Worm (Caenorhabditis elegans): ENCODE measurements around the gene T10D4.15.
"Not testable (repeated sequence)": the region's sequence is repeated elsewhere in the genome, so short reads cannot be mapped to it uniquely, and the experiment has no call there.

The T10D4.15 gene

ce11 chrII:3118907-3119382, 27.0 kb upstream of the T10D4.15 start, which contains the start of gene T10D4.6 (continued):
- TF ChIP-seq efl-3 (GFP tag; optimal IDR thresholded peaks at IDR 0.05) (no peak), zag-1 (tag; optimal IDR thresholded peaks at IDR 0.05) (no peak), grh-1 (GFP tag; IDR thresholded peaks at IDR 0.05) (no peak), mab-9 (GFP tag; IDR thresholded peaks at IDR 0.05) (no peak), unc-130 (tag; optimal IDR thresholded peaks at IDR 0.05) (no peak), unc-30 (tag; optimal IDR thresholded peaks at IDR 0.05) (no peak), Y116A8C.19 (tag; optimal IDR thresholded peaks at IDR 0.05; ENCODE audit: borderline replicate concordance) (no peak), ets-5 (GFP tag; IDR thresholded peaks at IDR 0.05) (no peak), mep-1 (tag; optimal IDR thresholded peaks at IDR 0.05) (peak; percentile 34), jun-1 (tag; optimal IDR thresholded peaks at IDR 0.05) (no peak), ztf-4 (tag; optimal IDR thresholded peaks at IDR 0.05) (no peak), vab-15 (tag; optimal IDR thresholded peaks at IDR 0.05) (no peak), fos-1 (tag; optimal IDR thresholded peaks at IDR 0.05) (no peak), nhr-11 (tag; optimal IDR thresholded peaks at IDR 0.05) (no peak), unc-62 (GFP tag; optimal IDR thresholded peaks at IDR 0.05) (no peak), C04F5.9 (tag; optimal IDR thresholded peaks at IDR 0.05) (no peak), fkh-4 (tag; optimal IDR thresholded peaks at IDR 0.05; ENCODE audit: borderline replicate concordance) (no peak), C34B4.2 (tag; optimal IDR thresholded peaks at IDR 0.05) (no peak), fkh-10 (GFP tag; optimal IDR thresholded peaks at IDR 0.05) (no peak), nhr-47 (tag; optimal IDR thresholded peaks at IDR 0.05) (no peak), nhr-20 (tag; optimal IDR thresholded peaks at IDR 0.05) (no peak), fkh-8 (tag; optimal IDR thresholded peaks at IDR 0.05) (no peak)

- TF ChIP-seq snu-23 (GFP tag; optimal IDR thresholded peaks at IDR 0.05) (no peak), ztf-11 (tag; optimal IDR thresholded peaks at IDR 0.05) (no peak), nhr-71 (tag; optimal IDR thresholded peaks at IDR 0.05) (no peak), C34B4.2 (tag; optimal IDR thresholded peaks at IDR 0.05) (no peak), fos-1 (tag; optimal IDR thresholded peaks at IDR 0.05) (no peak), fkh-4 (tag; optimal IDR thresholded peaks at IDR 0.05; ENCODE audit: borderline replicate concordance) (no peak)
Measured at ce11 chrII:3123206-3123605, 22.7 kb upstream of the T10D4.15 start, which contains the start of gene srh-71. TSS of gene srh-71 (plus strand) at chrII:3123506.

DNA sequence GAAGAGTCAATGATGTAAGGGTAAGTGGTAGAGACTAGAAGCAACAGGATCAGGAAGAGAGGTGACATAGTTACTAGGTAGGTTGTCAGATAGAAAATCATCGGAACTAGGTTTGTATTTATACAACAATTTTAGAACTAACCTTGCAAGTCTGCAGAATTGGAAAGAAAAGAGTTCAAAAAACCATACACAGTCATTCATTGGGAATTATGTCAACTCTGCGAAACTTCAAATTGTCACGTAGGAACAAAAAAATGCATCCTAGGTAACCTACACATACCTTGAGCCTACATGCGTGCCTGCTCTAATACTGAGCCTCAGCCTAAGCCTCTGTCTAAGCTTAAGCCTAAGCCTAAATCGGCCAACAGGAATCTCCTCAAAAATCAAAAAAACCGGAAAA, 19.6 kb upstream of the T10D4.15 start, which contains the start of gene ins-19:
Gene ins-19, minus strand, starts transcription at position 101 of the 400 bp plus-strand sequence.
- TF ChIP-seq unc-62 (GFP tag; optimal IDR thresholded peaks at IDR 0.05) (no peak), nhr-77 (tag; optimal IDR thresholded peaks at IDR 0.05) (no peak), pax-3 (tag; optimal IDR thresholded peaks at IDR 0.05) (no peak), egl-13 (tag; optimal IDR thresholded peaks at IDR 0.05) (no peak), Y116A8C.19 (tag; optimal IDR thresholded peaks at IDR 0.05; ENCODE audit: borderline replicate concordance) (no peak), snpc-4 (tag; optimal IDR thresholded peaks at IDR 0.05) (no peak), efl-3 (GFP tag; optimal IDR thresholded peaks at IDR 0.05) (no peak)

ce11 chrII:3126741-3127140, 19.2 kb upstream of the T10D4.15 start, which contains the start of gene ins-31:
TSS of gene ins-31 (plus strand) at chrII:3127041.
- not testable (repeated sequence) for TF ChIP-seq hlh-4, lin-15B, xbp-1 (tag; optimal IDR thresholded peaks at IDR 0.05)

DNA sequence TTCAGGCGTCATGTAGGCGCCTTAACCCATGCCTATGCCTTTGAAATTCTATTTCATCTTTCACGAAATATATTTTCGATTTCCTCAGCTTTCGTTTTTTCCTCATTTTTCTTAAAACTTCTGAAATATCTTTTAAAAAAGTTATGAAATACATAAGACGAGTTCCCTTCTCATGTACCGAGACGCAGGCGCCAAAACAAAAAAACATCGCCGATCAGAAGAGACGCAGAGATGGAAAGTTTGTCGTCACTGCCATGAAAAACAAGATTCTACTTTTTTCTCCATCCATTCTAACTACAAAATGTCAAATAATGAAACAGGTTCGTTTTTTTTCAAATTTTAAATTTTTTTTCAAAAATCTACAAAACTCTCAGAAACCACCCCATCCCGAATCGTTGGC, 16.9 kb upstream of the T10D4.15 start, which contains the start of gene chil-24:
Gene chil-24, plus strand, starts transcription at position 156 of the 400 bp plus-strand sequence.
- TF ChIP-seq lin-14 (GFP tag; optimal IDR thresholded peaks at IDR 0.05) (no peak), C16A3.4 (tag; optimal IDR thresholded peaks at IDR 0.05) (no peak), dpl-1 (GFP tag; optimal IDR thresholded peaks at IDR 0.05) (peak in 2 of 3 experiments; percentile 9 to 11), aha-1 (tag; optimal IDR thresholded peaks at IDR 0.05) (no peak), F16B12.6 (tag; optimal IDR thresholded peaks at IDR 0.05) (peak; percentile 13), nhr-84 (tag; optimal IDR thresholded peaks at IDR 0.05) (no peak), snpc-4 (tag; optimal IDR thresholded peaks at IDR 0.05) (peak; percentile 16), mdl-1 (tag; optimal IDR thresholded peaks at IDR 0.05) (peak in 1 of 2 experiments; percentile 16), egl-13 (tag; optimal IDR thresholded peaks at IDR 0.05) (no peak), efl-1 (optimal IDR thresholded peaks at IDR 0.05) (peak; percentile 56 to 68), efl-1 (GFP tag; optimal IDR thresholded peaks at IDR 0.05 in 1 of 2) (peak; percentile 14 to 92), nhr-20 (tag; optimal IDR thresholded peaks at IDR 0.05) (peak; percentile 53), ces-1 (GFP tag; optimal IDR thresholded peaks at IDR 0.05) (no peak), elt-2 (tag; optimal IDR thresholded peaks at IDR 0.05) (no peak), pqm-1 (tag; optimal IDR thresholded peaks at IDR 0.05) (no peak), nhr-77 (tag; optimal IDR thresholded peaks at IDR 0.05) (no peak), ets-5 (GFP tag; IDR thresholded peaks at IDR 0.05) (no peak), snu-23 (GFP tag; optimal IDR thresholded peaks at IDR 0.05) (peak; percentile 44), sox-4 (tag; optimal IDR thresholded peaks at IDR 0.05) (no peak), lsy-2 (tag; optimal IDR thresholded peaks at IDR 0.05) (peak in 1 of 2 experiments; percentile 36)

All from whole organism, L1 larva.